Fruit fly (Drosophila melanogaster): ENCODE results near the gene Pect.

Pect gene

dm6 chr2L:13176701-13177249, 26.8 kb upstream of the Pect start, which contains the start of the genes Sfmbt and CG5439 (continued):
- TF ChIP-seq Antp (GFP tag; optimal IDR thresholded peaks at IDR 0.05) (peak; percentile 86), yki (optimal IDR thresholded peaks at IDR 0.05) (no peak), hkb (optimal IDR thresholded peaks at IDR 0.05) (peak; percentile 60), hkb (GFP tag; IDR thresholded peaks at IDR 0.05) (peak; percentile 31; the same call in 1 of the 2 replicates), ttk (GFP tag; IDR thresholded peaks at IDR 0.05) (peak; percentile 30; the same call in 1 of the 2 replicates), tio (GFP tag; optimal IDR thresholded peaks at IDR 0.05) (no peak), CG34422 (GFP tag; IDR thresholded peaks at IDR 0.05) (peak; percentile 70; the same call in 2 of the 3 replicates), cas (GFP tag; IDR thresholded peaks at IDR 0.05) (peak; percentile 44; the same call in 1 of the 2 replicates), CG18262 (tag; optimal IDR thresholded peaks at IDR 0.05) (peak; percentile 79), lov (optimal IDR thresholded peaks at IDR 0.05) (no peak), lov (GFP tag; IDR thresholded peaks at IDR 0.05) (no peak), kni (GFP tag; optimal IDR thresholded peaks at IDR 0.05) (no peak), chinmo (GFP tag; IDR thresholded peaks at IDR 0.05; ENCODE audit: partially characterized antibody) (no peak), slbo (GFP tag; IDR thresholded peaks at IDR 0.05) (peak; percentile 88), YL-1 (GFP tag; optimal IDR thresholded peaks at IDR 0.05) (peak; percentile 94), fru (optimal IDR thresholded peaks at IDR 0.05) (no peak), CG42726 (GFP tag; IDR thresholded peaks at IDR 0.05; ENCODE audit: partially characterized antibody) (peak; percentile 49; the same call in 1 of the 2 replicates), Bdp1 (GFP tag; optimal IDR thresholded peaks at IDR 0.05) (peak; percentile 67), Elba2 (GFP tag; optimal IDR thresholded peaks at IDR 0.05) (peak; percentile 68), CG12942 (GFP tag; optimal IDR thresholded peaks at IDR 0.05) (peak; percentile 78), gsb-n (tag; optimal IDR thresholded peaks at IDR 0.05) (no peak), sr (GFP tag; IDR thresholded peaks at IDR 0.05) (no peak), en (GFP tag; optimal IDR thresholded peaks at IDR 0.05) (peak; percentile 63), Ets65A (GFP tag) (peak; percentile 98), CG11696 (GFP tag; IDR thresholded peaks at IDR 0.05) (no peak), zfh2 (GFP tag; optimal IDR thresholded peaks at IDR 0.05) (peak; percentile 94), Six4 (GFP tag; optimal IDR thresholded peaks at IDR 0.05) (peak; percentile 12), HLH3B (GFP tag; IDR thresholded peaks at IDR 0.05) (no peak; the same call in 1 of the 2 replicates), CG10979 (tag; optimal IDR thresholded peaks at IDR 0.05) (peak; percentile 62), btn (GFP tag; optimal IDR thresholded peaks at IDR 0.05) (peak; percentile 19), CG32772 (GFP tag; IDR thresholded peaks at IDR 0.05) (peak; percentile 52), ac (GFP tag; optimal IDR thresholded peaks at IDR 0.05) (peak; percentile 17), Sox100B (GFP tag; optimal IDR thresholded peaks at IDR 0.05) (no peak), Rfx (GFP tag; IDR thresholded peaks at IDR 0.05) (peak; percentile 77), bcd (GFP tag; optimal IDR thresholded peaks at IDR 0.05) (no peak), CG6791 (GFP tag; IDR thresholded peaks at IDR 0.05; ENCODE audit: partially characterized antibody) (0 out of 3 replicates have a peak, but pooled peaks have one; percentile 35), Poxn (GFP tag; IDR thresholded peaks at IDR 0.05) (no peak; the same call in 1 of the 2 replicates), CG12219 (GFP tag; optimal IDR thresholded peaks at IDR 0.05) (no peak), CG6254 (GFP tag; optimal IDR thresholded peaks at IDR 0.05) (peak; percentile 23), CG9797 (GFP tag; optimal IDR thresholded peaks at IDR 0.05) (peak; percentile 55), Kr (GFP tag; optimal IDR thresholded peaks at IDR 0.05) (no peak), wor (GFP tag; IDR thresholded peaks at IDR 0.05) (0 out of 2 replicates have a peak, but pooled peaks have one; percentile 28), Oaz (GFP tag; IDR thresholded peaks at IDR 0.05) (peak; percentile 9; the same call in 1 of the 2 replicates), Dip2 (GFP tag; IDR thresholded peaks at IDR 0.05) (no peak), CG10543 (GFP tag; optimal IDR thresholded peaks at IDR 0.05) (no peak), ci (GFP tag; IDR thresholded peaks at IDR 0.05) (peak; percentile 59), HLH54F (GFP tag; optimal IDR thresholded peaks at IDR 0.05) (peak; percentile 88), crc (GFP tag; optimal IDR thresholded peaks at IDR 0.05) (peak; percentile 29), slou (GFP tag; optimal IDR thresholded peaks at IDR 0.05) (peak; percentile 68), sug (tag; optimal IDR thresholded peaks at IDR 0.05) (peak; percentile 85), gcm2 (GFP tag; optimal IDR thresholded peaks at IDR 0.05) (no peak), CG1529 (GFP tag; optimal IDR thresholded peaks at IDR 0.05) (no peak), Mad (GFP tag; optimal IDR thresholded peaks at IDR 0.05) (peak; percentile 44)

All from whole organism, embryonic.